Fruit fly (Drosophila melanogaster): Measurements from ENCODE around the gene CG6276.
A peak's percentile ranks its signal among the peaks of the same experiment; 100 is the strongest.

Gene CG6276

DNA sequence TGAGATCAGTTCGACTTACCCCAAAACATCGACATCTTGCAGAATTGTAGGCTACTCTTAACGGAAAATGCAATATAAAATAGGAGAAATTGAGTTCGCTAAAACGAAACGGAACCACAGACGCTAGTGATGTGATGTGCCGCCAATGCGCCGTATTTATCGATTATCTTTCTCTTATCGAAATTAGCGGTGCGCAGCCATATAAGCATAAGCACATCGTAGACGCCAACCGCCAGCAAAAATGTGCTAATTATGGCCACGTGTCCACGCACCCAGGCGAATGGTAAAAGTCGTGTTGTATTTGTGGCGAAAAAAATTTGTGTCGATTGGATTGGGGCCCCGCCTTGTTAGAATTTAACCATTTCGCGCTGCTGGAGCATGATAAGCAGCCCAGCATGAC lies 13.1 kb upstream of the CG6276 start, which contains the start of the genes Fkbp39 and Cyfip (continued):
- TF ChIP-seq CG14860 (GFP tag; IDR thresholded peaks at IDR 0.05; ENCODE audit: partially characterized antibody) (0 out of 3 replicates have a peak, but pooled peaks have one; percentile 42), CG33213 (GFP tag; optimal IDR thresholded peaks at IDR 0.05) (peak; percentile 70), CG12744 (GFP tag; optimal IDR thresholded peaks at IDR 0.05) (no peak), CG9876 (GFP tag; optimal IDR thresholded peaks at IDR 0.05) (peak; percentile 52), org-1 (GFP tag; optimal IDR thresholded peaks at IDR 0.05) (no peak), CG10274 (GFP tag; optimal IDR thresholded peaks at IDR 0.05) (no peak), CG15514 (GFP tag; optimal IDR thresholded peaks at IDR 0.05) (peak; percentile 97), CG42726 (GFP tag; IDR thresholded peaks at IDR 0.05; ENCODE audit: partially characterized antibody) (peak; percentile 80), Usf (GFP tag; optimal IDR thresholded peaks at IDR 0.05) (no peak), gt (GFP tag; IDR thresholded peaks at IDR 0.05) (no peak), CG2712 (tag; optimal IDR thresholded peaks at IDR 0.05) (peak; percentile 52), Ets65A (GFP tag) (peak; percentile 85), CG18262 (tag; optimal IDR thresholded peaks at IDR 0.05) (no peak), knrl (GFP tag; IDR thresholded peaks at IDR 0.05; ENCODE audit: partially characterized antibody) (peak; percentile 68), so (GFP tag; IDR thresholded peaks at IDR 0.05) (no peak), ac (GFP tag; optimal IDR thresholded peaks at IDR 0.05) (no peak), D19A (tag; optimal IDR thresholded peaks at IDR 0.05) (no peak), shn (GFP tag; optimal IDR thresholded peaks at IDR 0.05) (peak; percentile 49), crc (GFP tag; optimal IDR thresholded peaks at IDR 0.05) (no peak), unc-4 (GFP tag; IDR thresholded peaks at IDR 0.05; ENCODE audit: partially characterized antibody) (peak; percentile 77), pum (GFP tag; optimal IDR thresholded peaks at IDR 0.05) (peak; percentile 32), insv (GFP tag; optimal IDR thresholded peaks at IDR 0.05) (peak in 1 of 2 experiments; percentile 43), Gsc (GFP tag; IDR thresholded peaks at IDR 0.05) (no peak), tll (GFP tag; optimal IDR thresholded peaks at IDR 0.05) (peak in 1 of 2 experiments; percentile 11), CG11504 (tag; optimal IDR thresholded peaks at IDR 0.05) (no peak), CG16779 (GFP tag; IDR thresholded peaks at IDR 0.05) (no peak), CG17912 (GFP tag; optimal IDR thresholded peaks at IDR 0.05) (peak; percentile 52), NK7.1 (GFP tag; optimal IDR thresholded peaks at IDR 0.05) (no peak), CoRest (tag; optimal IDR thresholded peaks at IDR 0.05) (peak; percentile 13), her (GFP tag; optimal IDR thresholded peaks at IDR 0.05) (peak; percentile 71), CG11696 (GFP tag; IDR thresholded peaks at IDR 0.05) (no peak), Awh (GFP tag; IDR thresholded peaks at IDR 0.05) (no peak), cad (GFP tag; optimal IDR thresholded peaks at IDR 0.05) (no peak), ERR (GFP tag; optimal IDR thresholded peaks at IDR 0.05) (peak; percentile 62), CG17361 (GFP tag; IDR thresholded peaks at IDR 0.05) (no peak), Dbx (GFP tag; IDR thresholded peaks at IDR 0.05) (peak; percentile 80), Dref (GFP tag; IDR thresholded peaks at IDR 0.05) (peak; percentile 99), CG11247 (GFP tag; IDR thresholded peaks at IDR 0.05) (0 out of 2 replicates have a peak, but pooled peaks have one; percentile 20), h (optimal IDR thresholded peaks at IDR 0.05) (no peak), Dp (GFP tag; optimal IDR thresholded peaks at IDR 0.05) (peak; percentile 71), Dek (tag; optimal IDR thresholded peaks at IDR 0.05) (peak; percentile 30), CHES-1-like (GFP tag; optimal IDR thresholded peaks at IDR 0.05) (peak; percentile 92), HmgD (GFP tag; optimal IDR thresholded peaks at IDR 0.05) (peak; percentile 87), Side (GFP tag; optimal IDR thresholded peaks at IDR 0.05) (peak; percentile 67), fd102C (GFP tag; optimal IDR thresholded peaks at IDR 0.05) (peak; percentile 4), CG2202 (tag; optimal IDR thresholded peaks at IDR 0.05) (peak; percentile 18), CG16863 (GFP tag; optimal IDR thresholded peaks at IDR 0.05) (peak; percentile 9), chn (GFP tag; optimal IDR thresholded peaks at IDR 0.05) (peak; percentile 8), dan (GFP tag; IDR thresholded peaks at IDR 0.05) (no peak), Doc3 (GFP tag; IDR thresholded peaks at IDR 0.05; ENCODE audit: partially characterized antibody) (peak; percentile 64), CG11085 (GFP tag; IDR thresholded peaks at IDR 0.05) (no peak), CG13775 (GFP tag; optimal IDR thresholded peaks at IDR 0.05) (peak; percentile 40)

Measured in whole organism, embryonic.